Fruit fly (Drosophila melanogaster): ENCODE data around the gene CG7988.
A peak's percentile ranks its signal among the peaks of the same experiment; 100 is the strongest.

Gene CG7988

DNA sequence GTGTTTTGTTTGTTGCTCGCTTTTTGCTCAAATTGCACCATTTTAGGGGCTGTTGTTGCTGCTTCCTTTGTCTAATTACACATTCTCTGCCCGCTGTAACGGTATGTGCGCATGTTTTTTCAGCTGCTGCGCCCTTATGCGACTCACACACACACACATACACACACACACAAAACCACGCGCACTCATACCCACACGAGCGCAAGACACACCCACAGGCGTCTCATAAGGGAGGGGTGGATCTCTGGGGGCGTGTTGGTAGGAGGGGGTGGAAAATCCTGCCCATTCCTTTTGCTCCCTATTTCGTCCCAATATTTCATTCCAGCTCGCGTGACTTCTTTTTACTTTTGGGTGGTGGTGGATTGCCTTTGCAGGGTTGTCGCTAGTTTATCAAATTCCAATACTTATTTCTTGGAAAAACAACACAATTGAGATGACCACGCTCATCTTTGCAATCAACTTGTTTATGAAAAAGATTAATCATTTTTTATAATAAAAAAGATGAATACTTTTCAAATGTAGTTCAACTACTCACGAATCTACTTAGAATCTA is 24.8 kb downstream of the CG7988 start:
- TF ChIP-seq kay (GFP tag; ENCODE audit: borderline replicate concordance) (peak; percentile 73), pad (GFP tag; optimal IDR thresholded peaks at IDR 0.05) (no peak), CG14711 (tag; optimal IDR thresholded peaks at IDR 0.05) (peak; percentile 80), Crg-1 (GFP tag; optimal IDR thresholded peaks at IDR 0.05) (no peak), CG5204 (GFP tag; optimal IDR thresholded peaks at IDR 0.05) (no peak), ovo (GFP tag; optimal IDR thresholded peaks at IDR 0.05) (peak; percentile 73)

DNA sequence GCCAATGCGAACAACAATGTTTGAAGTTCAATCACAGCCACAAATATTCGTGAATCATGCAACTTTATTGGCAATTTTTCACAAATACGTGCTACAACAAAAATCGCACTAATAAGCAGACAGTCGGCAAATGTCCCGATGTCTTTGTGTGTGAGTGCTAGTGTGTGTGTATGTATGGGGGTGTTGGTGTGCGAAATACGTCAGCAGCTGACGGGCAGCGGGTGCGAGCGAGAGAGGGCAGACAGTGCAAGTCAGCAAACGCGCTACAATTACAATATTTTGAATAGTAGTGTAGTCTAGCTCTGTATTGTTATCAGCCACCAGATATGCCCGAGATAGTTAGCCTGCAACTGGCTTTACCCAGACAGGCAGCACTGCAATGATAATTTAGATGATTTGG is 25.7 kb downstream of the CG7988 start:
- TF ChIP-seq Crg-1 (GFP tag; optimal IDR thresholded peaks at IDR 0.05), result no peak
- no peak for TF ChIP-seq CG11617 (GFP tag; optimal IDR thresholded peaks at IDR 0.05)
- TF ChIP-seq CG7101 (tag; optimal IDR thresholded peaks at IDR 0.05), result no peak
- TF ChIP-seq CG5204 (GFP tag; optimal IDR thresholded peaks at IDR 0.05), result no peak
- no peak for TF ChIP-seq CG33017 (tag; optimal IDR thresholded peaks at IDR 0.05)
- no peak for TF ChIP-seq Clk (GFP tag; optimal IDR thresholded peaks at IDR 0.05)
- no peak for TF ChIP-seq pad (GFP tag; optimal IDR thresholded peaks at IDR 0.05)
- TF ChIP-seq toe (GFP tag; optimal IDR thresholded peaks at IDR 0.05), result no peak
- no peak for TF ChIP-seq ovo (GFP tag; optimal IDR thresholded peaks at IDR 0.05)
- TF ChIP-seq CG12768 (GFP tag; optimal IDR thresholded peaks at IDR 0.05), result peak; percentile 68
- no peak for TF ChIP-seq CG7045 (GFP tag; optimal IDR thresholded peaks at IDR 0.05)
- TF ChIP-seq kay (GFP tag; ENCODE audit: borderline replicate concordance), result no peak
- no peak for TF ChIP-seq CG14711 (tag; optimal IDR thresholded peaks at IDR 0.05)
- TF ChIP-seq Hr96 (GFP tag; optimal IDR thresholded peaks at IDR 0.05), result no peak
- TF ChIP-seq cic (GFP tag; optimal IDR thresholded peaks at IDR 0.05), result peak; percentile 84
- TF ChIP-seq CG1620 (GFP tag; optimal IDR thresholded peaks at IDR 0.05), result no peak
- peak; percentile 19 for TF ChIP-seq bab1 (GFP tag; optimal IDR thresholded peaks at IDR 0.05)
- peak; percentile 95 for TF ChIP-seq tj (GFP tag; optimal IDR thresholded peaks at IDR 0.05)
- no peak for TF ChIP-seq Mnt (GFP tag; optimal IDR thresholded peaks at IDR 0.05)
- peak in 1 of 2 experiments; percentile 83 for TF ChIP-seq cnc (optimal IDR thresholded peaks at IDR 0.05)

DNA sequence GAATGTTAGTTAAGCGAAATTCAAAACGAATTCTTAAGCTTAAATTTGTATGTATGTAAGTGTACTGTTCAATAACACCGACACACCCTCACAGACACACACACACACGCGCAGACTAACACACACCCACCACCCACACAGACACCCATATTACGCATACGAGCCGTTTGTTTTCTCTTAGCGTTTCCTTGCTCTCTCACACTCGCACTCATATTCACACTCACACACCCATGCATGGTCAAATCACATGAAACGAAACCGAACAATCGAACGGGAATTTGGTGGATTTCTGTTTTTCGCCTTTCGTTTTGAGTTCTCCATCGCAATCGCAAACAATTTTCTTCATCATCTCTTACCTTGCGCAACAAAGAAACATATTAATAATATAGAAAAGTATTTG is 28.9 kb downstream of the CG7988 start:
- TF ChIP-seq CG12768 (GFP tag; optimal IDR thresholded peaks at IDR 0.05) (no peak), ovo (GFP tag; optimal IDR thresholded peaks at IDR 0.05) (peak; percentile 43), tj (GFP tag; optimal IDR thresholded peaks at IDR 0.05) (peak; percentile 46), toe (GFP tag; optimal IDR thresholded peaks at IDR 0.05) (no peak), cic (GFP tag; optimal IDR thresholded peaks at IDR 0.05) (no peak), CG7101 (tag; optimal IDR thresholded peaks at IDR 0.05) (no peak), pad (GFP tag; optimal IDR thresholded peaks at IDR 0.05) (peak; percentile 19)

dm6 chr3R:18250815-18251214 is 30.5 kb downstream of the CG7988 start, which contains the start of gene CG18598:
Gene CG18598, plus strand, starts transcription at chr3R:18251115.
- no peak for TF ChIP-seq bab1 (GFP tag; optimal IDR thresholded peaks at IDR 0.05)
- peak; percentile 26 for TF ChIP-seq tj (GFP tag; optimal IDR thresholded peaks at IDR 0.05)

DNA sequence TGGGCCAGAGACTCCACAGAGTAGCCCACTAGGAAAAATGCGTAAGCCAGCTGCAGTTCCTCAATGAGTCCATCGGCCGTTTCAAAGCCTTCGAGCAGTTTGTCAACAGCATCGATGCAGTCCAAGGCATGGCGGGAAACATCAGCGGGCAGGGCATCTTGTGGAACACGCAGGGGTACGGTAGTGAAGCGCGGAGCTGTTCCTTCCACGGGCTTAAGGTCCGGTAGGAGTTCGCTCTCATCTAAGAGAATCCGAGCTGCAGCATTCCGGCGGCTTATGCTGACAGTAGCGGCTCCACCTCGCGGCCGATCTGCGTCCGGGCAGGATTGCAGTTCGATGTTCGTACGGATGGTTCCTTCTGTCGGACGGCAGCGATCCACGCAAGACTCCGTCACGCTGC is 31.6 kb downstream of the CG7988 start:
- TF ChIP-seq Crg-1 (GFP tag; optimal IDR thresholded peaks at IDR 0.05), result no peak

- TF ChIP-seq bab1 (GFP tag; optimal IDR thresholded peaks at IDR 0.05) (peak; percentile 45), CG14711 (tag; optimal IDR thresholded peaks at IDR 0.05) (no peak), Crg-1 (GFP tag; optimal IDR thresholded peaks at IDR 0.05) (no peak)
These were observed 32.3 kb downstream of the CG7988 start, which contains the start of gene CG12320 for dm6 chr3R:18252578-18252977. Gene CG12320, minus strand, starts transcription at chr3R:18252734.

DNA sequence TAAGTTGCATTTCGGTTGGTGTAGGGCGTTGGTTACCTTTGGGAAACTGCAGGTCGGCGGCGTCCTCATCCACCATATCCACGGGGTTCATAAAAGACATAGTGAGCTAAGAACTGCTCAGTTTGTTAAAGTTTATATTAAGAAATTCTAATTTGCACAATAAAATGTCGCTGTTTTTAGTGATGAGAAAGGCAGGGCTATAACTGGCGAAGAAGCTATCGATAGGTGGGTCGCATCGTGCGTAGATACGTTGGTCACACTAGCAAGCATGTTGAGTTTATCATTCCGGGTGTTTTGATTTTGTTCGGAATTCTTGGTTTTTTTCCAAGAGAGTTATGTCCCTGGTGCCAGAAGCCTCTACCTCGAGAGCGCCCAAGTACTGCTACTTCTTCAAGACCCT is 35.0 kb downstream of the CG7988 start, which contains the start of the genes Ada2a, Polr2D, Tgs1 and moi:
Gene Ada2a, minus strand, starts transcription at position 207 of the 400 bp plus-strand sequence.
Gene Polr2D, minus strand, starts transcription at position 207 of the 400 bp plus-strand sequence.
Gene Tgs1, plus strand, starts transcription at position 250 of the 400 bp plus-strand sequence.
Gene moi, plus strand, starts transcription at position 250 of the 400 bp plus-strand sequence.
- no peak for TF ChIP-seq CG14711 (tag; optimal IDR thresholded peaks at IDR 0.05)
- no peak for TF ChIP-seq pad (GFP tag; optimal IDR thresholded peaks at IDR 0.05)
- TF ChIP-seq bab1 (GFP tag; optimal IDR thresholded peaks at IDR 0.05), result peak; percentile 57
- no peak for TF ChIP-seq CG33017 (tag; optimal IDR thresholded peaks at IDR 0.05)
- TF ChIP-seq CG7045 (GFP tag; optimal IDR thresholded peaks at IDR 0.05), result no peak
- TF ChIP-seq kay (GFP tag; ENCODE audit: borderline replicate concordance), result no peak
- no peak for TF ChIP-seq Crg-1 (GFP tag; optimal IDR thresholded peaks at IDR 0.05)
- no peak for TF ChIP-seq ovo (GFP tag; optimal IDR thresholded peaks at IDR 0.05)
- no peak for TF ChIP-seq cnc (optimal IDR thresholded peaks at IDR 0.05)
- TF ChIP-seq Mnt (GFP tag; optimal IDR thresholded peaks at IDR 0.05), result peak; percentile 21
- no peak for TF ChIP-seq cic (GFP tag; optimal IDR thresholded peaks at IDR 0.05)
- no peak for TF ChIP-seq CG12768 (GFP tag; optimal IDR thresholded peaks at IDR 0.05)
- no peak for TF ChIP-seq toe (GFP tag; optimal IDR thresholded peaks at IDR 0.05)

DNA sequence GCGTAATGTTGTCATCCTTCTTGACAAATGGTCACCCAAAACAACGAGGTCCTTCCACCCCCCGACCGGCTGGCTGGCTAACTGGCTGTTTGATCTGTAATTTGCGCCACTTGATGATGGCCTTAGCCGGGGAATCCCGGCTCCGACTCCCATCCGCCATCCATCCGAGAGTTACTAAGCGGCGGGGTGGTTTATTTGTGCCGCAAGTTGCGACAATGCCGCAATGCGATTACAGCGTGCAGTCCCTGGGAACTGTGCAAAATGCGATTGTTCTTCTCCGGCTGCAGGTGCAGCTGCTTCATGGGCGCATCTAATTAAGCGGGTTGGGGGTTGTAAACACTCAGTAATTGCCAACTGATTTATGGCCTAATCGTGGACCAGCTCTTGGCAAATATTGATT is 39.7 kb downstream of the CG7988 start:
- no peak for TF ChIP-seq CG14711 (tag; optimal IDR thresholded peaks at IDR 0.05)
- no peak for TF ChIP-seq Mnt (GFP tag; optimal IDR thresholded peaks at IDR 0.05)
- no peak for TF ChIP-seq CG7045 (GFP tag; optimal IDR thresholded peaks at IDR 0.05)
